Fruit fly (Drosophila melanogaster): ENCODE data around the gene CG5282.

Gene CG5282

dm6 chr3L:20388983-20389382 is 36.9 kb downstream of the CG5282 start (continued):
- TF ChIP-seq CG18599 (GFP tag; optimal IDR thresholded peaks at IDR 0.05) (peak; percentile 61), CG17385 (GFP tag; optimal IDR thresholded peaks at IDR 0.05) (peak; percentile 13), Oaz (GFP tag; IDR thresholded peaks at IDR 0.05) (no peak), Tbp (GFP tag; optimal IDR thresholded peaks at IDR 0.05) (no peak), grn (GFP tag; optimal IDR thresholded peaks at IDR 0.05) (peak; percentile 78), Taf1 (GFP tag; IDR thresholded peaks at IDR 0.05) (no peak), CG6689 (GFP tag; IDR thresholded peaks at IDR 0.05) (peak; percentile 37; the same call in 1 of the 2 replicates), ro (GFP tag; IDR thresholded peaks at IDR 0.05) (no peak), pnt (GFP tag; optimal IDR thresholded peaks at IDR 0.05) (peak; percentile 11), gro (GFP tag; optimal IDR thresholded peaks at IDR 0.05) (peak; percentile 73), CG7987 (GFP tag; optimal IDR thresholded peaks at IDR 0.05) (peak; percentile 28), CG14710 (tag; optimal IDR thresholded peaks at IDR 0.05) (no peak), pan (optimal IDR thresholded peaks at IDR 0.05) (no peak), pan (GFP tag; optimal IDR thresholded peaks at IDR 0.05 in 1 of 2, IDR thresholded peaks at IDR 0.05 in 1 of 2) (peak in 1 of 2 experiments; percentile 56), gcm2 (GFP tag; optimal IDR thresholded peaks at IDR 0.05) (no peak), slbo (GFP tag; IDR thresholded peaks at IDR 0.05) (peak; percentile 57), cad (GFP tag; optimal IDR thresholded peaks at IDR 0.05) (no peak), Asciz (GFP tag; optimal IDR thresholded peaks at IDR 0.05) (no peak), Bteb2 (GFP tag; optimal IDR thresholded peaks at IDR 0.05) (peak; percentile 1), CG8478 (optimal IDR thresholded peaks at IDR 0.05) (no peak), CoRest (tag; optimal IDR thresholded peaks at IDR 0.05) (peak; percentile 21), HLH54F (GFP tag; optimal IDR thresholded peaks at IDR 0.05) (peak; percentile 43), vfl (GFP tag; optimal IDR thresholded peaks at IDR 0.05) (no peak), ERR (GFP tag; optimal IDR thresholded peaks at IDR 0.05) (peak; percentile 59), HHEX (GFP tag; optimal IDR thresholded peaks at IDR 0.05) (peak; percentile 35), Max (GFP tag; optimal IDR thresholded peaks at IDR 0.05) (peak; percentile 24), CG7786 (GFP tag; optimal IDR thresholded peaks at IDR 0.05) (peak; percentile 31), CG12071 (GFP tag; optimal IDR thresholded peaks at IDR 0.05) (peak; percentile 18), D (optimal IDR thresholded peaks at IDR 0.05) (no peak), D (GFP tag; optimal IDR thresholded peaks at IDR 0.05) (no peak), Side (GFP tag; optimal IDR thresholded peaks at IDR 0.05) (peak; percentile 11), schlank (tag; optimal IDR thresholded peaks at IDR 0.05) (no peak), CG2678 (tag; optimal IDR thresholded peaks at IDR 0.05) (peak; percentile 60), Bdp1 (GFP tag; optimal IDR thresholded peaks at IDR 0.05) (no peak), Xrp1 (GFP tag; IDR thresholded peaks at IDR 0.05) (peak; percentile 57), ftz-f1 (GFP tag; optimal IDR thresholded peaks at IDR 0.05) (peak; percentile 79), CTCF (GFP tag; optimal IDR thresholded peaks at IDR 0.05) (no peak)

- TF ChIP-seq CG31388 (GFP tag; optimal IDR thresholded peaks at IDR 0.05) (no peak), bsh (GFP tag; optimal IDR thresholded peaks at IDR 0.05) (peak in 1 of 2 experiments; percentile 36), Pdp1 (GFP tag; optimal IDR thresholded peaks at IDR 0.05) (peak in 1 of 2 experiments; percentile 87), Max (GFP tag; optimal IDR thresholded peaks at IDR 0.05) (no peak), CG34376 (GFP tag; optimal IDR thresholded peaks at IDR 0.05) (no peak), ab (GFP tag; optimal IDR thresholded peaks at IDR 0.05) (no peak), zf30C (GFP tag; optimal IDR thresholded peaks at IDR 0.05) (no peak), Deaf1 (tag; optimal IDR thresholded peaks at IDR 0.05) (peak; percentile 12), abd-A (tag; optimal IDR thresholded peaks at IDR 0.05) (no peak), Usf (GFP tag; optimal IDR thresholded peaks at IDR 0.05) (no peak), CHES-1-like (GFP tag; optimal IDR thresholded peaks at IDR 0.05) (no peak), CG3838 (GFP tag; optimal IDR thresholded peaks at IDR 0.05) (no peak), Gug (GFP tag; IDR thresholded peaks at IDR 0.05) (no peak), dan (GFP tag; IDR thresholded peaks at IDR 0.05) (no peak), CG1603 (tag; optimal IDR thresholded peaks at IDR 0.05) (no peak), mirr (GFP tag; optimal IDR thresholded peaks at IDR 0.05) (no peak), CG7987 (GFP tag; optimal IDR thresholded peaks at IDR 0.05) (no peak), nom (GFP tag; optimal IDR thresholded peaks at IDR 0.05) (peak; percentile 75), Doc3 (GFP tag; IDR thresholded peaks at IDR 0.05; ENCODE audit: partially characterized antibody) (no peak)
Measured at dm6 chr3L:20387843-20388163, 38.1 kb downstream of the CG5282 start.

Measured in whole organism, embryonic.